Worm (Caenorhabditis elegans) whole organism, young adult: ENCODE data around the gene Y60C6A.2.

Source experiments
- B0019.2 ChIP-seq: fragments of 200-800 bp; sonication (Bioruptor generic); conservative IDR thresholded peaks from 2 replicates; pipeline ENCODE4 v1.3.6; 2022; ENCODE audit warnings: missing genetic modification reagents, missing genetic modification characterization, missing compliant biosample characterization
- B0035.1 ChIP-seq: sonication (generic microtip); optimal IDR thresholded peaks from 2 replicates; lab custom pipeline; 2016; ENCODE audit warnings: missing genetic modification characterization, mild to moderate bottlenecking, missing compliant biosample characterization, missing genotype, missing genetic modification reagents
- T26A5.8 ChIP-seq: sonication (generic microtip); optimal IDR thresholded peaks from 2 replicates; lab custom pipeline; 2016; ENCODE audit warnings: missing genetic modification characterization, missing compliant biosample characterization
- ama-1 ChIP-seq, 3 experiments: fragments of 150-350 bp in 1 of 3; sonication (generic microtip) in 2 of 3; optimal IDR thresholded peaks; 2 replicates each; lab custom pipeline; 2014 to 2018; ENCODE audit warnings: missing biosample characterization in 2 of 3, missing genetic modification characterization in 2 of 3, missing genetic modification reagents in 2 of 3
- chd-7 ChIP-seq: sonication (generic microtip); optimal IDR thresholded peaks from 2 replicates; lab custom pipeline; 2016; ENCODE audit warnings: mild to moderate bottlenecking, missing genetic modification characterization, moderate library complexity, missing compliant biosample characterization
- efl-1 ChIP-seq: fragments of 150-350 bp; optimal IDR thresholded peaks from 2 replicates; lab custom pipeline; 2014; ENCODE audit warnings: missing biosample characterization, missing genetic modification reagents, missing genetic modification characterization
- hsf-1 ChIP-seq: fragments of 200-800 bp; sonication (Bioruptor generic); IDR thresholded peaks from 2 replicates; pipeline ENCODE4 v1.3.6; 2022; ENCODE audit warnings: missing genetic modification reagents, missing genetic modification characterization, missing compliant biosample characterization
- lin-35 ChIP-seq, 3 experiments: fragments of 150-350 bp in 2 of 3; sonication (generic microtip) in 1 of 3; optimal IDR thresholded peaks; 2 replicates each; lab custom pipeline; 2014 to 2018; ENCODE audit warnings: missing biosample characterization in 3 of 3, missing genetic modification characterization in 3 of 3, missing genetic modification reagents in 3 of 3
- nfya-1 ChIP-seq: sonication (generic microtip); optimal IDR thresholded peaks from 2 replicates; lab custom pipeline; 2017; ENCODE audit warnings: antibody characterized with exemption, missing compliant biosample characterization, missing genetic modification characterization, borderline replicate concordance; ENCODE audit not compliant: insufficient read depth
- nhr-120 ChIP-seq: fragments of 200-800 bp; sonication (Bioruptor generic); IDR thresholded peaks from 2 replicates; pipeline ENCODE4 v1.3.6; 2022; ENCODE audit warnings: missing genetic modification characterization, missing compliant biosample characterization
- pha-4 ChIP-seq: fragments of 150-350 bp; sonication (generic microtip); optimal IDR thresholded peaks from 2 replicates; lab custom pipeline; 2014; ENCODE audit warnings: missing biosample characterization, missing genetic modification reagents, missing genetic modification characterization
- rpc-1 ChIP-seq, 2 experiments: fragments of 150-350 bp in 1 of 2; sonication (generic microtip) in 1 of 2; optimal IDR thresholded peaks; 2 replicates each; lab custom pipeline; 2014 to 2018; ENCODE audit warnings: missing biosample characterization in 1 of 2, missing genetic modification characterization in 1 of 2, missing genetic modification reagents in 1 of 2, missing genotype in 1 of 2
- snpc-4 ChIP-seq, 5 experiments: fragments of 150-350 bp in 1 of 5; sonication (generic microtip) in 4 of 5; optimal IDR thresholded peaks; 2 replicates each; lab custom pipeline; 2014 to 2018; ENCODE audit warnings: missing genetic modification characterization in 5 of 5, missing biosample characterization in 3 of 5, antibody characterized with exemption in 2 of 5, mild to moderate bottlenecking in 2 of 5, missing compliant biosample characterization in 2 of 5, missing genotype in 2 of 5, moderate library complexity in 2 of 5, missing genetic modification reagents in 1 of 5
- unc-62 ChIP-seq: fragments of 150-350 bp; optimal IDR thresholded peaks from 2 replicates; lab custom pipeline; 2014; ENCODE audit warnings: missing biosample characterization, missing genetic modification reagents, missing genetic modification characterization

DNA sequence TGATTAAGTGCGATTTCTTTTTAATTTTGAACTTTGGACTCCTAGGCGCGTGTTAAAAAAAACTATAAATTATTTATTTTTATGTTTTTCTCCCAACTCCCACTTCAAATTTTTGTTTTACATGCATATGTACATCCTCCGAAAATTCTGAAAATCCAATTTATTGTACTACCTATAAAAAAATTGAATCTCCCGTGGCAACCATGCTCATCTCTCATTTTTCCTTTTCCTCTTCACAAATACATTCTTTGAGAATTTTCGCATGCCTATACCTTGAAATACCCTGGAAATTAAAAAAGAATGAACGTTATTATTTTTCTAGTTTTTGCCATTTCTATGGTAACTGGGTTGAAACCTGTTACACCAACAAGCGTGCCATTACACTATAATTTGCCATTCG, 3.6 kb upstream of the Y60C6A.2 start, which contains the start of gene R02F11.10:
- TF ChIP-seq nfya-1 (tag; lab: Kevin White, UChicago) (no peak), B0035.1 (tag; lab: Kevin White, UChicago) (no peak), B0019.2 (GFP tag; lab: Robert Waterston, UW) (no peak), nhr-120 (GFP tag; lab: Robert Waterston, UW) (no peak), ama-1 (optimal IDR thresholded peaks at IDR 0.05; lab: Kevin White, UChicago) (no peak), ama-1 (GFP tag; optimal IDR thresholded peaks at IDR 0.05; lab: Kevin White, UChicago) (no peak), snpc-4 (GFP tag; optimal IDR thresholded peaks at IDR 0.05; lab: Kevin White, UChicago) (no peak), snpc-4 (tag; optimal IDR thresholded peaks at IDR 0.05; lab: Kevin White, UChicago) (no peak), lin-35 (GFP tag; optimal IDR thresholded peaks at IDR 0.05; lab: Kevin White, UChicago) (no peak), unc-62 (no peak), efl-1 (GFP tag; lab: Kevin White, UChicago) (no peak), rpc-1 (optimal IDR thresholded peaks at IDR 0.05; lab: Kevin White, UChicago) (no peak), rpc-1 (tag; optimal IDR thresholded peaks at IDR 0.05; lab: Kevin White, UChicago) (no peak), hsf-1 (GFP tag; lab: Robert Waterston, UW) (no peak), T26A5.8 (tag; lab: Kevin White, UChicago) (no peak), chd-7 (no peak), pha-4 (no peak)
